Worm (Caenorhabditis elegans) whole organism, early embryonic: ENCODE results near the gene str-9.
"Not testable (repeated sequence)": the region's sequence is repeated elsewhere in the genome, so short reads cannot be mapped to it uniquely, and the experiment has no call there.

Experiments used
- B0310.2 ChIP-seq: sonication (generic microtip); optimal IDR thresholded peaks from 2 replicates; lab custom pipeline; 2016; ENCODE audit warnings: mild to moderate bottlenecking, missing genetic modification characterization, missing compliant biosample characterization
- aly-1 ChIP-seq: sonication (generic microtip); optimal IDR thresholded peaks from 2 replicates; lab custom pipeline; 2016; ENCODE audit warnings: missing genetic modification characterization, missing compliant biosample characterization
- ama-1 ChIP-seq: fragments of 150-350 bp; optimal IDR thresholded peaks from 2 replicates; lab custom pipeline; 2014
- ceh-36 ChIP-seq: sonication (generic microtip); optimal IDR thresholded peaks from 2 replicates; lab custom pipeline; 2016; ENCODE audit warnings: missing genetic modification characterization, inconsistent platforms, missing compliant biosample characterization
- ets-7 ChIP-seq: sonication (generic microtip); optimal IDR thresholded peaks from 2 replicates; lab custom pipeline; 2016; ENCODE audit warnings: missing genotype, missing genetic modification characterization, missing compliant biosample characterization
- flt-1 ChIP-seq: fragments of 200-800 bp; sonication (Bioruptor generic); IDR thresholded peaks from 2 replicates; pipeline ENCODE4 v1.3.6; 2022; ENCODE audit warnings: missing genetic modification characterization, missing compliant biosample characterization
- hmbx-1 ChIP-seq: sonication (generic microtip); optimal IDR thresholded peaks from 2 replicates; lab custom pipeline; 2016; ENCODE audit warnings: mild to moderate bottlenecking, missing genetic modification characterization, missing compliant biosample characterization
- hmg-4 ChIP-seq: fragments of 200-800 bp; sonication (Bioruptor generic); optimal IDR thresholded peaks from 2 replicates; lab custom pipeline; 2018; ENCODE audit warnings: mild to moderate bottlenecking, missing genetic modification characterization, missing compliant biosample characterization
- scrt-1 ChIP-seq: fragments of 200-800 bp; sonication (Bioruptor generic); IDR thresholded peaks from 2 replicates; pipeline ENCODE4 v1.3.6; 2022; ENCODE audit warnings: missing genetic modification characterization, missing compliant biosample characterization
- sea-1 ChIP-seq: fragments of 200-800 bp; sonication (Bioruptor generic); conservative IDR thresholded peaks from 2 replicates; pipeline ENCODE4 v1.3.6; 2022; ENCODE audit warnings: missing genetic modification characterization, missing compliant biosample characterization
- tbx-37 ChIP-seq: fragments of 200-800 bp; sonication (Bioruptor generic); conservative IDR thresholded peaks from 2 replicates; pipeline ENCODE4 v1.3.6; 2022; ENCODE audit warnings: missing genetic modification reagents, missing genetic modification characterization, missing compliant biosample characterization
- tra-4 ChIP-seq: sonication (generic microtip); optimal IDR thresholded peaks from 2 replicates; lab custom pipeline; 2017; ENCODE audit warnings: missing genetic modification characterization, missing compliant biosample characterization

ce11 chrV:15748343-15748742 lies 10.2 kb upstream of the str-9 start, which contains the start of gene T23D5.8:
- TF ChIP-seq ceh-36; hmbx-1 (tag; lab: Kevin White, UChicago); ama-1 (lab: Kevin White, UChicago); scrt-1; sea-1 (GFP tag; lab: Robert Waterston, UW); hmg-4 (GFP tag; lab: Kevin White, UChicago); ets-7 (tag; lab: Kevin White, UChicago); tbx-37; B0310.2 (tag; lab: Kevin White, UChicago); flt-1 (GFP tag; lab: Robert Waterston, UW); aly-1 (tag; lab: Kevin White, UChicago); tra-4 (tag; lab: Kevin White, UChicago): not testable (repeated sequence)
